Fruit fly (Drosophila melanogaster) whole organism, embryonic: ENCODE measurements around the gene HINT1.

Experiments used
- Ada2b ChIP-seq: fragments of 200-800 bp; sonication (Bioruptor generic); IDR thresholded peaks from 2 replicates; pipeline ENCODE4 v1.3.6; 2022; ENCODE audit warnings: missing biosample characterization, missing genetic modification characterization
- Asciz ChIP-seq: fragments of 200-800 bp; sonication (Bioruptor generic); optimal IDR thresholded peaks from 2 replicates; lab custom pipeline; 2017; ENCODE audit warnings: missing biosample characterization, mild to moderate bottlenecking, missing genetic modification characterization, missing genetic modification reagents
- B-H2 ChIP-seq: fragments of 200-800 bp; sonication (Bioruptor generic); optimal IDR thresholded peaks from 2 replicates; lab custom pipeline; 2018; ENCODE audit warnings: missing biosample characterization, mild to moderate bottlenecking, missing genetic modification characterization
- Blimp-1 ChIP-seq: fragments of 200-800 bp; sonication (Bioruptor generic); optimal IDR thresholded peaks from 3 replicates; lab custom pipeline; 2018; ENCODE audit warnings: missing biosample characterization, missing genetic modification characterization, mild to moderate bottlenecking, moderate library complexity, missing genetic modification reagents
- CG10274 ChIP-seq: fragments of 200-800 bp; sonication (Bioruptor generic); optimal IDR thresholded peaks from 3 replicates; lab custom pipeline; 2017; ENCODE audit warnings: missing biosample characterization, mild to moderate bottlenecking, missing genetic modification characterization
- CG10979 ChIP-seq: fragments of 200-800 bp; sonication (Bioruptor generic); optimal IDR thresholded peaks from 2 replicates; lab custom pipeline; 2018; ENCODE audit warnings: missing biosample characterization, mild to moderate bottlenecking, missing genetic modification characterization, moderate library complexity
- CG14014 ChIP-seq: fragments of 200-800 bp; sonication (Bioruptor generic); IDR thresholded peaks from 2 replicates; pipeline ENCODE4 v1.3.6; 2022; ENCODE audit warnings: missing biosample characterization, missing genetic modification characterization
- CG14860 ChIP-seq: fragments of 200-800 bp; sonication (Bioruptor generic); IDR thresholded peaks from 3 replicates; pipeline ENCODE4 v1.3.6; 2022; ENCODE audit warnings: missing biosample characterization, missing genetic modification characterization; ENCODE audit not compliant: partially characterized antibody
- CG1529 ChIP-seq: fragments of 200-800 bp; sonication (Bioruptor generic); optimal IDR thresholded peaks from 3 replicates; lab custom pipeline; 2018; ENCODE audit warnings: missing biosample characterization, missing genetic modification characterization
- CG1647 ChIP-seq: fragments of 200-800 bp; sonication (Bioruptor generic); optimal IDR thresholded peaks from 3 replicates; lab custom pipeline; 2016; ENCODE audit warnings: missing biosample characterization, missing genetic modification characterization
- CG2712 ChIP-seq: fragments of 200-800 bp; optimal IDR thresholded peaks from 3 replicates; lab custom pipeline; 2019; ENCODE audit warnings: missing biosample characterization, mild to moderate bottlenecking, missing genetic modification characterization, moderate library complexity
- CG31224 ChIP-seq: fragments of 200-800 bp; sonication (Bioruptor generic); IDR thresholded peaks from 2 replicates; pipeline ENCODE4 v1.3.6; 2022; ENCODE audit warnings: missing biosample characterization, missing genetic modification characterization
- CG3995 ChIP-seq: fragments of 200-800 bp; sonication (Bioruptor generic); optimal IDR thresholded peaks from 3 replicates; lab custom pipeline; 2016; ENCODE audit warnings: missing biosample characterization, missing genetic modification characterization
- CG4360 ChIP-seq: fragments of 200-800 bp; sonication (Bioruptor generic); IDR thresholded peaks from 2 replicates; pipeline ENCODE4 v1.3.6; 2022; ENCODE audit warnings: missing biosample characterization, missing genetic modification characterization
- CG4820 ChIP-seq: fragments of 200-800 bp; sonication (Bioruptor generic); optimal IDR thresholded peaks from 3 replicates; lab custom pipeline; 2016; ENCODE audit warnings: missing biosample characterization, missing genetic modification characterization
- CG5180 ChIP-seq: fragments of 200-800 bp; sonication (Bioruptor generic); optimal IDR thresholded peaks from 3 replicates; lab custom pipeline; 2017; ENCODE audit warnings: missing biosample characterization, missing genetic modification characterization, mild to moderate bottlenecking, moderate library complexity, missing genetic modification reagents
- CG5245 ChIP-seq: fragments of 200-800 bp; sonication (Bioruptor generic); optimal IDR thresholded peaks from 3 replicates; lab custom pipeline; 2016; ENCODE audit warnings: missing biosample characterization, missing genetic modification characterization
- CG8089 ChIP-seq: fragments of 200-800 bp; sonication (Bioruptor generic); optimal IDR thresholded peaks from 3 replicates; lab custom pipeline; 2016; ENCODE audit warnings: missing biosample characterization, missing genetic modification characterization
- CG8388 ChIP-seq: fragments of 200-800 bp; sonication (Bioruptor generic); optimal IDR thresholded peaks from 2 replicates; lab custom pipeline; 2019; ENCODE audit warnings: missing biosample characterization, mild to moderate bottlenecking, missing genetic modification characterization, moderate library complexity
- D19B ChIP-seq: fragments of 200-800 bp; sonication (Bioruptor generic); optimal IDR thresholded peaks from 2 replicates; lab custom pipeline; 2017; ENCODE audit warnings: missing biosample characterization, mild to moderate bottlenecking, missing genetic modification characterization
- Dbx ChIP-seq: fragments of 200-800 bp; sonication (Bioruptor generic); IDR thresholded peaks from 3 replicates; pipeline ENCODE4 v1.3.6; 2022; ENCODE audit warnings: missing biosample characterization, missing genetic modification characterization
- Dfd ChIP-seq, 2 experiments: fragments of >200 bp; optimal IDR thresholded peaks; 2 replicates each; lab custom pipeline; 2017; ENCODE audit warnings: missing biosample characterization in 2 of 2, missing genetic modification characterization in 2 of 2
- Eip74EF ChIP-seq, 2 experiments: fragments of 200-800 bp in 1 of 2; fragments of >200 bp in 1 of 2; sonication (Bioruptor generic) in 1 of 2; optimal IDR thresholded peaks; 2 replicates each; lab custom pipeline; 2017 to 2019; ENCODE audit warnings: missing biosample characterization in 2 of 2, missing genetic modification characterization in 2 of 2, mild to moderate bottlenecking in 1 of 2, moderate library complexity in 1 of 2
- Ets65A ChIP-seq: fragments of 200-800 bp; sonication (Bioruptor generic); peaks from one replicate; lab custom pipeline; 2016; ENCODE audit warnings: missing biosample characterization, missing genetic modification characterization
- GATAe ChIP-seq: fragments of 200-800 bp; sonication (Bioruptor generic); conservative IDR thresholded peaks from 2 replicates; pipeline ENCODE4 v1.3.6; 2022; ENCODE audit warnings: missing biosample characterization, missing genetic modification characterization
- Gsc ChIP-seq: fragments of 200-800 bp; sonication (Bioruptor generic); IDR thresholded peaks from 2 replicates; pipeline ENCODE4 v1.3.6; 2022; ENCODE audit warnings: missing biosample characterization, missing genetic modification characterization
- NK7.1 ChIP-seq: fragments of 200-800 bp; sonication (Bioruptor generic); optimal IDR thresholded peaks from 3 replicates; lab custom pipeline; 2016; ENCODE audit warnings: missing biosample characterization, missing genetic modification characterization
- Spps ChIP-seq: fragments of 200-800 bp; sonication (Bioruptor generic); optimal IDR thresholded peaks from 2 replicates; lab custom pipeline; 2018; ENCODE audit warnings: missing biosample characterization, mild to moderate bottlenecking, missing genetic modification characterization
- Tbp ChIP-seq: fragments of >200 bp; optimal IDR thresholded peaks from 2 replicates; lab custom pipeline; 2018; ENCODE audit warnings: missing biosample characterization, missing genetic modification characterization
- Xbp1 ChIP-seq: fragments of 200-800 bp; sonication (Bioruptor generic); optimal IDR thresholded peaks from 3 replicates; lab custom pipeline; 2016; ENCODE audit warnings: missing biosample characterization, mild to moderate bottlenecking, missing genetic modification characterization
- aop ChIP-seq: fragments of 200-800 bp; sonication (Bioruptor generic); IDR thresholded peaks from 2 replicates; pipeline ENCODE4 v1.3.6; 2022; ENCODE audit warnings: missing biosample characterization, missing genetic modification characterization
- bab2 ChIP-seq: fragments of 200-800 bp; sonication (Bioruptor generic); optimal IDR thresholded peaks from 2 replicates; lab custom pipeline; 2016; ENCODE audit warnings: missing biosample characterization, missing genetic modification characterization
- caup ChIP-seq: fragments of 200-800 bp; sonication (Bioruptor generic); optimal IDR thresholded peaks from 3 replicates; lab custom pipeline; 2017; ENCODE audit warnings: missing biosample characterization, mild to moderate bottlenecking, missing genetic modification characterization, moderate library complexity; ENCODE audit not compliant: severe bottlenecking
- dati ChIP-seq: fragments of 200-800 bp; sonication (Bioruptor generic); IDR thresholded peaks from 2 replicates; pipeline ENCODE4 v1.3.6; 2022; ENCODE audit warnings: missing biosample characterization, missing genetic modification characterization
- disco-r ChIP-seq: fragments of 200-800 bp; sonication (Bioruptor generic); optimal IDR thresholded peaks from 2 replicates; lab custom pipeline; 2016; ENCODE audit warnings: missing biosample characterization, missing genetic modification characterization
- dm ChIP-seq: fragments of 200-800 bp; sonication (Bioruptor generic); optimal IDR thresholded peaks from 3 replicates; lab custom pipeline; 2016; ENCODE audit warnings: missing biosample characterization, missing genetic modification characterization
- ems ChIP-seq: fragments of 200-800 bp; sonication (Bioruptor generic); optimal IDR thresholded peaks from 3 replicates; lab custom pipeline; 2016; ENCODE audit warnings: missing biosample characterization, missing genetic modification characterization
- eyg ChIP-seq: fragments of 200-800 bp; sonication (Bioruptor generic); optimal IDR thresholded peaks from 3 replicates; lab custom pipeline; 2016; ENCODE audit warnings: missing biosample characterization, missing genetic modification characterization
- gce ChIP-seq: fragments of 200-800 bp; sonication (Bioruptor generic); IDR thresholded peaks from 3 replicates; pipeline ENCODE4 v1.3.6; 2022; ENCODE audit warnings: missing biosample characterization, missing genetic modification characterization
- gsb ChIP-seq: fragments of 200-800 bp; sonication (Bioruptor generic); IDR thresholded peaks from 2 replicates; pipeline ENCODE4 v1.3.6; 2022; ENCODE audit warnings: missing biosample characterization, missing genetic modification characterization
- h ChIP-seq: fragments of >200 bp; optimal IDR thresholded peaks from 2 replicates; lab custom pipeline; 2017
- nau ChIP-seq: fragments of 200-800 bp; sonication (Bioruptor generic); optimal IDR thresholded peaks from 3 replicates; lab custom pipeline; 2017; ENCODE audit warnings: missing biosample characterization, mild to moderate bottlenecking, missing genetic modification characterization, missing genetic modification reagents
- nerfin-2 ChIP-seq: fragments of 200-800 bp; sonication (Bioruptor generic); IDR thresholded peaks from 2 replicates; pipeline ENCODE4 v1.3.6; 2022; ENCODE audit warnings: missing biosample characterization, missing genetic modification characterization; ENCODE audit not compliant: partially characterized antibody
- otp ChIP-seq: fragments of 200-800 bp; sonication (Bioruptor generic); IDR thresholded peaks from 3 replicates; pipeline ENCODE4, ENCODE4 v1.3.6; 2022; ENCODE audit warnings: missing biosample characterization, missing genetic modification characterization
- pnt ChIP-seq: fragments of 200-800 bp; sonication (Bioruptor generic); optimal IDR thresholded peaks from 3 replicates; lab custom pipeline; 2016; ENCODE audit warnings: missing biosample characterization, missing genetic modification characterization
- prd ChIP-seq, 3 experiments: fragments of >200 bp in 2 of 3; fragments of 200-800 bp in 1 of 3; sonication (Bioruptor generic) in 1 of 3; optimal IDR thresholded peaks in 2 of 3; IDR thresholded peaks in 1 of 3; 2 replicates in 2 of 3; 3 replicates in 1 of 3; pipeline versions ENCODE4 v1.3.6 to Lab custom; 2017 to 2022; ENCODE audit warnings: missing biosample characterization in 1 of 3, missing genetic modification characterization in 1 of 3
- sens-2 ChIP-seq: fragments of 200-800 bp; sonication (Bioruptor generic); IDR thresholded peaks from 2 replicates; pipeline ENCODE4 v1.3.6; 2022; ENCODE audit warnings: missing biosample characterization, missing genetic modification characterization
- tx ChIP-seq: fragments of 200-800 bp; sonication (Bioruptor generic); optimal IDR thresholded peaks from 2 replicates; lab custom pipeline; 2016; ENCODE audit warnings: missing biosample characterization, missing genetic modification characterization
- vfl ChIP-seq: fragments of 200-800 bp; sonication (Bioruptor generic); optimal IDR thresholded peaks from 2 replicates; lab custom pipeline; 2016; ENCODE audit warnings: missing biosample characterization, missing genetic modification characterization

Gene HINT1

dm6 chr2L:2748480-2749143, 21.3 kb upstream of the HINT1 start (continued):
- peak; percentile 55 for TF ChIP-seq CG1529 (GFP tag; lab: Kevin White, UChicago)
- TF ChIP-seq CG10274 (GFP tag; lab: Kevin White, UChicago) = peak; percentile 65
- peak; percentile 73 for TF ChIP-seq gsb (GFP tag; lab: Robert Waterston, UW)
- no peak for TF ChIP-seq dati (GFP tag; lab: Robert Waterston, UW)
- TF ChIP-seq vfl = peak; percentile 83
- TF ChIP-seq sens-2 (GFP tag; lab: Robert Waterston, UW) = no peak; the same call in 1 of the 2 replicates
- peak; percentile 36; the same call in 1 of the 2 replicates for TF ChIP-seq CG4360 (GFP tag; lab: Robert Waterston, UW)
- TF ChIP-seq Dbx = peak; percentile 94
- TF ChIP-seq CG2712 = peak; percentile 91
- TF ChIP-seq CG8388 (GFP tag; lab: Kevin White, UChicago) = peak; percentile 87
- peak; percentile 77 for TF ChIP-seq CG4820 (GFP tag; lab: Kevin White, UChicago)
- peak; percentile 67 for TF ChIP-seq bab2 (GFP tag; lab: Kevin White, UChicago)
- TF ChIP-seq CG5245 (GFP tag; lab: Kevin White, UChicago) = peak; percentile 86
- no peak for TF ChIP-seq CG14860 (GFP tag; lab: Robert Waterston, UW)
- TF ChIP-seq Gsc (GFP tag; lab: Robert Waterston, UW) = no peak; the same call in 1 of the 2 replicates
- peak; percentile 58 for TF ChIP-seq disco-r
- peak; percentile 99 for TF ChIP-seq Ets65A (GFP tag; lab: Kevin White, UChicago)
- peak; percentile 70 for TF ChIP-seq tx (GFP tag; lab: Kevin White, UChicago)
- TF ChIP-seq h (lab: Kevin White, UChicago) = no peak
- peak; percentile 80 for TF ChIP-seq CG31224 (GFP tag; lab: Robert Waterston, UW)
- TF ChIP-seq aop (GFP tag; lab: Robert Waterston, UW) = peak; percentile 61; the same call in 1 of the 2 replicates
- peak; percentile 66 for TF ChIP-seq dm (GFP tag; lab: Kevin White, UChicago)
- peak; percentile 65 for TF ChIP-seq CG8089
- peak; percentile 92 for TF ChIP-seq Xbp1
- peak; percentile 87 for TF ChIP-seq CG14014 (GFP tag; lab: Robert Waterston, UW)
- peak; percentile 62 for TF ChIP-seq Ada2b
- TF ChIP-seq nerfin-2 (GFP tag; lab: Robert Waterston, UW) = 0 out of 2 replicates have a peak, but pooled peaks have one; percentile 47
- TF ChIP-seq CG5180 (GFP tag; lab: Kevin White, UChicago) = peak; percentile 43
- TF ChIP-seq ems (GFP tag; lab: Kevin White, UChicago) = peak; percentile 81
- TF ChIP-seq pnt (GFP tag; lab: Kevin White, UChicago) = peak; percentile 66
- peak; percentile 69 for TF ChIP-seq NK7.1 (GFP tag; lab: Kevin White, UChicago)
- peak; percentile 63; the same call in 2 of the 3 replicates for TF ChIP-seq gce (GFP tag; lab: Robert Waterston, UW)
- TF ChIP-seq CG3995 (GFP tag; lab: Kevin White, UChicago) = peak; percentile 69
- peak in 1 of 2 experiments; percentile 4 for TF ChIP-seq Eip74EF (GFP tag; optimal IDR thresholded peaks at IDR 0.05; lab: Kevin White, UChicago)
- peak; percentile 74 for TF ChIP-seq CG1647 (GFP tag; lab: Kevin White, UChicago)
- peak; percentile 68 for TF ChIP-seq GATAe (GFP tag; lab: Robert Waterston, UW)
- peak; percentile 30 for TF ChIP-seq Spps (tag; lab: Kevin White, UChicago)
- peak; percentile 77 for TF ChIP-seq Blimp-1 (GFP tag; lab: Kevin White, UChicago)
- TF ChIP-seq D19B (GFP tag; lab: Kevin White, UChicago) = peak; percentile 73
- TF ChIP-seq otp (GFP tag; lab: Robert Waterston, UW) = peak; percentile 69; the same call in 2 of the 3 replicates
- no peak for TF ChIP-seq prd (optimal IDR thresholded peaks at IDR 0.05; lab: Kevin White, UChicago)
- peak; percentile 90 for TF ChIP-seq prd (GFP tag; IDR thresholded peaks at IDR 0.05; lab: Robert Waterston, UW)
- peak; percentile 81 for TF ChIP-seq CG10979 (tag; lab: Kevin White, UChicago)
- peak; percentile 92 for TF ChIP-seq caup (GFP tag; lab: Kevin White, UChicago)
- no peak for TF ChIP-seq Dfd (GFP tag; optimal IDR thresholded peaks at IDR 0.05; lab: Kevin White, UChicago)
- TF ChIP-seq eyg = peak; percentile 47
- TF ChIP-seq B-H2 = peak; percentile 95
- TF ChIP-seq nau (GFP tag; lab: Kevin White, UChicago) = no peak
- TF ChIP-seq Asciz = peak; percentile 70
- no peak for TF ChIP-seq Tbp (GFP tag; lab: Kevin White, UChicago)
